Fruit fly (Drosophila melanogaster) S2 (cell line): ENCODE measurements around the gene ND-30.

Experiments
- CG8478 ChIP-seq: fragments of >200 bp; optimal IDR thresholded peaks from 2 replicates; lab custom pipeline; 2018
- CTCF ChIP-seq, 2 experiments: fragments of >200 bp; optimal IDR thresholded peaks; 2 replicates each; lab custom pipeline; 2018

Gene ND-30

dm6 chr3L:3186364-3186763 lies 27.0 kb upstream of the ND-30 start, which contains the start of gene CG32284:
Gene CG32284, plus strand, starts transcription at chr3L:3186664.
- TF ChIP-seq CG8478 (lab: Kevin White, UChicago) (no peak), CTCF (optimal IDR thresholded peaks at IDR 0.05; lab: Kevin White, UChicago) (no peak)

- TF ChIP-seq CG8478 (lab: Kevin White, UChicago) = no peak
- TF ChIP-seq CTCF (optimal IDR thresholded peaks at IDR 0.05; lab: Kevin White, UChicago) = no peak
Observed at dm6 chr3L:3184104-3184503, 24.7 kb upstream of the ND-30 start, which contains the start of gene CG42494. Gene CG42494, plus strand, starts transcription at chr3L:3184404.

dm6 chr3L:3179474-3179873 lies 20.1 kb upstream of the ND-30 start:
- TF ChIP-seq CG8478 (lab: Kevin White, UChicago) = no peak
- TF ChIP-seq CTCF (optimal IDR thresholded peaks at IDR 0.05; lab: Kevin White, UChicago) = no peak

- TF ChIP-seq CTCF (optimal IDR thresholded peaks at IDR 0.05; lab: Kevin White, UChicago) (peak in 1 of 2 experiments; percentile 46), CG8478 (lab: Kevin White, UChicago) (no peak)
Observed at dm6 chr3L:3178530-3179096, 19.2 kb upstream of the ND-30 start, which contains the start of the genes MnM and Girdin. Gene MnM, minus strand, starts transcription at chr3L:3178580. Gene Girdin, plus strand, starts transcription at chr3L:3178930.

dm6 chr3L:3177872-3178271 lies 18.5 kb upstream of the ND-30 start:
- TF ChIP-seq CTCF (optimal IDR thresholded peaks at IDR 0.05; lab: Kevin White, UChicago) (no peak), CG8478 (lab: Kevin White, UChicago) (no peak)

- TF ChIP-seq CG8478 (lab: Kevin White, UChicago) (no peak), CTCF (optimal IDR thresholded peaks at IDR 0.05; lab: Kevin White, UChicago) (no peak)
Observed at dm6 chr3L:3172445-3172844, 13.1 kb upstream of the ND-30 start, which contains the start of gene CG14963. Gene CG14963, minus strand, starts transcription at chr3L:3172545.

dm6 chr3L:3169107-3169506 lies 9.7 kb upstream of the ND-30 start, which contains the start of the genes CG32278 and CG32281:
Gene CG32278, plus strand, starts transcription at chr3L:3169286.
Gene CG32281, plus strand, starts transcription at chr3L:3169375.
- TF ChIP-seq CG8478 (lab: Kevin White, UChicago) (no peak), CTCF (optimal IDR thresholded peaks at IDR 0.05; lab: Kevin White, UChicago) (no peak)

dm6 chr3L:3166200-3166695 lies 6.9 kb upstream of the ND-30 start, which contains the start of gene Asciz:
Gene Asciz, minus strand, starts transcription at chr3L:3166250.
- TF ChIP-seq CTCF (optimal IDR thresholded peaks at IDR 0.05; lab: Kevin White, UChicago) = no peak
- TF ChIP-seq CG8478 (lab: Kevin White, UChicago) = no peak

dm6 chr3L:3165399-3165798 lies 6.0 kb upstream of the ND-30 start:
- no peak for TF ChIP-seq CG8478 (lab: Kevin White, UChicago)
- no peak for TF ChIP-seq CTCF (optimal IDR thresholded peaks at IDR 0.05; lab: Kevin White, UChicago)

dm6 chr3L:3164951-3165350 lies 5.6 kb upstream of the ND-30 start, which contains the start of gene CG32280:
Gene CG32280, plus strand, starts transcription at chr3L:3165181.
- TF ChIP-seq CTCF (optimal IDR thresholded peaks at IDR 0.05; lab: Kevin White, UChicago) = no peak
- TF ChIP-seq CG8478 (lab: Kevin White, UChicago) = no peak

- TF ChIP-seq CTCF (optimal IDR thresholded peaks at IDR 0.05; lab: Kevin White, UChicago) (no peak), CG8478 (lab: Kevin White, UChicago) (no peak)
Observed at dm6 chr3L:3162584-3162983, 3.2 kb upstream of the ND-30 start.

dm6 chr3L:3161968-3162367 lies 2.6 kb upstream of the ND-30 start, which contains the start of gene rasp:
Gene rasp, plus strand, starts transcription at chr3L:3162180.
- TF ChIP-seq CTCF (optimal IDR thresholded peaks at IDR 0.05; lab: Kevin White, UChicago) = no peak
- TF ChIP-seq CG8478 (lab: Kevin White, UChicago) = no peak

- TF ChIP-seq CG8478 (lab: Kevin White, UChicago) (no peak), CTCF (optimal IDR thresholded peaks at IDR 0.05; lab: Kevin White, UChicago) (peak; percentile 50 to 59)
Observed at dm6 chr3L:3157651-3158050, 1.7 kb downstream of the ND-30 start.

dm6 chr3L:3150376-3150775 lies 9.0 kb downstream of the ND-30 start:
- TF ChIP-seq CG8478 (lab: Kevin White, UChicago) (no peak), CTCF (optimal IDR thresholded peaks at IDR 0.05; lab: Kevin White, UChicago) (no peak)

- TF ChIP-seq CG8478 (lab: Kevin White, UChicago) = no peak
- TF ChIP-seq CTCF (optimal IDR thresholded peaks at IDR 0.05; lab: Kevin White, UChicago) = no peak
Observed at dm6 chr3L:3149060-3149872, 10.1 kb downstream of the ND-30 start.
